Worm (Caenorhabditis elegans): Measurements from ENCODE around the gene ZC395.11.

The ZC395.11 gene

DNA sequence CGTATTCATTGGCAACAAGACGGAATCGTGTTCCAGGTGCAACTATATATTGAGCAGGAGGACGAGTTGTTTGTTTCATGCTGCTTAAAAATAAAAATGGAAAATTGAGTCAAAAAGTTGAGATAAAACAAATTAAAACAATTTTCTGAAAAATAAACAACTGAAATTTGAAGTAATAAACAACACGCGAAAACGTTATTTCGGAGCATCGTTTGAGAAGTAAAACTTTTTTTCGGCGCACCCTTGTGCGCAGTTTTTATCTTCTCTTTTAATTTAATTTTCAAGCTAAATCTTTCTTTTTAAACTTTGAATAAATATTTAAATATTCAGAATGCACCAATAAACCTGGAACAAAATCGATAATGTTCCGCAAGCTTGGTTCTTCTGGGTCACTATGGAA, 32.0 kb downstream of the ZC395.11 start, which contains the start of the genes sumv-1 and gop-1:
Gene sumv-1, minus strand, starts transcription at position 80 of the 400 bp plus-strand sequence.
Gene gop-1, plus strand, starts transcription at position 331 of the 400 bp plus-strand sequence.
- TF ChIP-seq med-1 (GFP tag; optimal IDR thresholded peaks at IDR 0.05; ENCODE audit: insufficient read depth) (no peak), flt-1 (GFP tag; IDR thresholded peaks at IDR 0.05) (no peak), ref-1 (GFP tag; conservative IDR thresholded peaks at IDR 0.05) (no peak)

ce11 chrIII:5248706-5249105, 37.4 kb downstream of the ZC395.11 start:
- no peak for TF ChIP-seq med-1 (GFP tag; optimal IDR thresholded peaks at IDR 0.05; ENCODE audit: insufficient read depth)
- TF ChIP-seq ztf-23 (GFP tag; IDR thresholded peaks at IDR 0.05) = no peak
- TF ChIP-seq klf-2 (GFP tag; conservative IDR thresholded peaks at IDR 0.05) = no peak
- no peak for TF ChIP-seq T22C8.4 (GFP tag; IDR thresholded peaks at IDR 0.05)
- no peak for TF ChIP-seq cog-1 (tag; optimal IDR thresholded peaks at IDR 0.05)
- TF ChIP-seq ztf-29 (GFP tag; IDR thresholded peaks at IDR 0.05) = no peak
- no peak for TF ChIP-seq ref-1 (GFP tag; conservative IDR thresholded peaks at IDR 0.05)
- no peak for TF ChIP-seq tab-1 (GFP tag; IDR thresholded peaks at IDR 0.05)
- no peak for TF ChIP-seq flt-1 (GFP tag; IDR thresholded peaks at IDR 0.05)

DNA sequence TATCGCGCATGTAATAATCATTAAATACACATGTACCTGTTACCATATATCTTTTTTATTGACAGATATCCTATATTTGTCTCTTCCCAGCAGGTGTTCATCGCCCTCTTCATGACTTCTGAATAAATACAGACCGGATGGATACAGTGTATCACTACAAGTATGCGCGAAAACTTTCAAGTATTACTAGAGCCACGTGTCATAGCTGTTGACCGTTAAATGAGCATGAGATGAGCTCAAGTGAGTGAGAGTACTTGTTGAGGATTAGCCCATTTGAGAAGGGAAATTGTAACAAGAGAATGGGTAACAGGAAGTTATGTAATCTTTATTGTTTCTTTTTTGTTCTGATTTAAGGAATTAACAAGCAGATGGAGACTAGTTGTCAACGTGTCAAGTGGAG, 41.0 kb downstream of the ZC395.11 start:
- TF ChIP-seq med-1 (GFP tag; optimal IDR thresholded peaks at IDR 0.05; ENCODE audit: insufficient read depth) = no peak
- no peak for TF ChIP-seq cog-1 (tag; optimal IDR thresholded peaks at IDR 0.05)
- no peak for TF ChIP-seq tab-1 (GFP tag; IDR thresholded peaks at IDR 0.05)
- TF ChIP-seq klf-2 (GFP tag; conservative IDR thresholded peaks at IDR 0.05) = no peak
- TF ChIP-seq ztf-23 (GFP tag; IDR thresholded peaks at IDR 0.05) = no peak
- TF ChIP-seq ref-1 (GFP tag; conservative IDR thresholded peaks at IDR 0.05) = no peak
- no peak for TF ChIP-seq ztf-29 (GFP tag; IDR thresholded peaks at IDR 0.05)

DNA sequence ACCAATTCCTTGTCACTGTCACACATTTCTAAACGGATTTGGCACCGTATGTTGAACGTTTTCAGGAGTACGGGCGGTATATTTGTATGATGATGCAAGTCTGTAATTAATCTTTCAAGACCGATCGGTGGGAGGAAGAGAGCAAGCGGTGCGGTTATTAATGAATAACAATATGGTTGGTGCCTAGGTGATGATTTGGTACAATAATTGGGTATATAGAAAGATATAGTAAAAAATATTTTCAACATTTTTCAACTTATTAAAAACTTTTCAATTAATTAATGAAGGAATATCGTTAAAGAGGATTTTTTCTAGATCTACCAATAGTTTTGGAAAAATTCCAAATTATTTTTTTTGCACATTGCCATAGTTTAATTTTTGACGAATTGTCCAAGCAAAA, 41.6 kb downstream of the ZC395.11 start, which contains the start of gene cnd-1:
Gene cnd-1, minus strand, starts transcription at position 101 of the 400 bp plus-strand sequence.
- TF ChIP-seq cog-1 (tag; optimal IDR thresholded peaks at IDR 0.05) = no peak
- TF ChIP-seq flt-1 (GFP tag; IDR thresholded peaks at IDR 0.05) = no peak
- no peak for TF ChIP-seq ztf-29 (GFP tag; IDR thresholded peaks at IDR 0.05)
- TF ChIP-seq klf-2 (GFP tag; conservative IDR thresholded peaks at IDR 0.05) = no peak
- no peak for TF ChIP-seq ref-1 (GFP tag; conservative IDR thresholded peaks at IDR 0.05)
- TF ChIP-seq T22C8.4 (GFP tag; IDR thresholded peaks at IDR 0.05) = no peak
- no peak for TF ChIP-seq med-1 (GFP tag; optimal IDR thresholded peaks at IDR 0.05; ENCODE audit: insufficient read depth)
- no peak for TF ChIP-seq ztf-23 (GFP tag; IDR thresholded peaks at IDR 0.05)
- TF ChIP-seq tab-1 (GFP tag; IDR thresholded peaks at IDR 0.05) = no peak

- TF ChIP-seq ref-1 (GFP tag; conservative IDR thresholded peaks at IDR 0.05) = no peak
- TF ChIP-seq tab-1 (GFP tag; IDR thresholded peaks at IDR 0.05) = no peak
- no peak for TF ChIP-seq ztf-23 (GFP tag; IDR thresholded peaks at IDR 0.05)
- no peak for TF ChIP-seq flt-1 (GFP tag; IDR thresholded peaks at IDR 0.05)
- no peak for TF ChIP-seq klf-2 (GFP tag; conservative IDR thresholded peaks at IDR 0.05)
- no peak for TF ChIP-seq T22C8.4 (GFP tag; IDR thresholded peaks at IDR 0.05)
- TF ChIP-seq ztf-29 (GFP tag; IDR thresholded peaks at IDR 0.05) = no peak
- TF ChIP-seq med-1 (GFP tag; optimal IDR thresholded peaks at IDR 0.05; ENCODE audit: insufficient read depth) = no peak
- TF ChIP-seq cog-1 (tag; optimal IDR thresholded peaks at IDR 0.05) = no peak
Observed at ce11 chrIII:5241854-5242253, 44.3 kb downstream of the ZC395.11 start.

DNA sequence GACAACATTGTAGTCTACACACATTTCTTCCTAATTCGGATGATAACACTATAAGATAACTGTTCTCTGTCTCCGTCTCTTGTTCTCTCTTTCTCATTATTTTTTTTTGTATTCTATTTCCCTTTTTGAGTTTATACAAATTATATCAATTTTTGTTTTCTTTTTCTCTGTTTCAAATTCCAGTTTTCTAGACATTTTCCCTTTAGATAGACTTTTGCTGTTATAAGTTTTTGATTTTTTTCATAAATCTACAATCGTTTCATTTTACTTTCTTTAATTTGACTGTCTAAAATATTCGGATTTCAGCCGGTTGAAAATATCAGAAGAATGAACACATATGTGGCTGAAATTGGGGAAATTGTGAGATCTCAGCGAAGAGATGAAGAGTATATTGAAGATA, 50.0 kb downstream of the ZC395.11 start, which contains the start of gene prx-10:
Gene prx-10, plus strand, starts transcription at position 301 of the 400 bp plus-strand sequence.
- no peak for TF ChIP-seq T22C8.4 (GFP tag; IDR thresholded peaks at IDR 0.05)
- TF ChIP-seq ref-1 (GFP tag; conservative IDR thresholded peaks at IDR 0.05) = no peak
- TF ChIP-seq med-1 (GFP tag; optimal IDR thresholded peaks at IDR 0.05; ENCODE audit: insufficient read depth) = no peak
- TF ChIP-seq cog-1 (tag; optimal IDR thresholded peaks at IDR 0.05) = no peak
- TF ChIP-seq flt-1 (GFP tag; IDR thresholded peaks at IDR 0.05) = no peak
- no peak for TF ChIP-seq ztf-29 (GFP tag; IDR thresholded peaks at IDR 0.05)
- TF ChIP-seq tab-1 (GFP tag; IDR thresholded peaks at IDR 0.05) = no peak
- no peak for TF ChIP-seq ztf-23 (GFP tag; IDR thresholded peaks at IDR 0.05)
- TF ChIP-seq klf-2 (GFP tag; conservative IDR thresholded peaks at IDR 0.05) = no peak
